Worm (Caenorhabditis elegans) whole organism, young adult: ENCODE results near the gene F21H7.3.

Experiments
- C06A6.2 ChIP-seq: fragments of 200-800 bp; sonication (Bioruptor generic); conservative IDR thresholded peaks from 2 replicates; pipeline ENCODE4 v1.3.6; 2022; ENCODE audit warnings: missing genetic modification characterization, missing compliant biosample characterization
- F33H1.4 ChIP-seq: fragments of 200-800 bp; sonication (Bioruptor generic); IDR thresholded peaks from 2 replicates; pipeline ENCODE4 v1.3.6; 2022; ENCODE audit warnings: missing genetic modification reagents, missing genetic modification characterization, missing compliant biosample characterization
- F52B5.7 ChIP-seq: sonication (generic microtip); optimal IDR thresholded peaks from 2 replicates; lab custom pipeline; 2016; ENCODE audit warnings: mild to moderate bottlenecking, missing genetic modification characterization, missing compliant biosample characterization
- F55B11.4 ChIP-seq: sonication (generic microtip); optimal IDR thresholded peaks from 2 replicates; lab custom pipeline; 2016; ENCODE audit warnings: missing compliant biosample characterization, missing genetic modification characterization, borderline replicate concordance; ENCODE audit not compliant: insufficient read depth
- K12H6.12 ChIP-seq: fragments of 200-800 bp; sonication (Bioruptor generic); optimal IDR thresholded peaks from 2 replicates; lab custom pipeline; 2018; ENCODE audit warnings: mild to moderate bottlenecking, missing genetic modification characterization, missing compliant biosample characterization
- Y53F4B.3 ChIP-seq: fragments of 200-800 bp; sonication (Bioruptor generic); IDR thresholded peaks from 2 replicates; pipeline ENCODE4 v1.3.6; 2022; ENCODE audit warnings: missing genetic modification reagents, missing genetic modification characterization, missing compliant biosample characterization
- Y67H2A.10 ChIP-seq: fragments of 200-800 bp; sonication (Bioruptor generic); conservative IDR thresholded peaks from 2 replicates; pipeline ENCODE4 v1.3.6; 2022; ENCODE audit warnings: missing genetic modification reagents, missing genetic modification characterization, missing compliant biosample characterization
- Y95B8A.8 ChIP-seq: fragments of 200-800 bp; sonication (Bioruptor generic); IDR thresholded peaks from 2 replicates; pipeline ENCODE4 v1.3.6; 2022; ENCODE audit warnings: missing genetic modification reagents, missing genetic modification characterization, missing compliant biosample characterization
- aptf-2 ChIP-seq: fragments of 200-800 bp; sonication (Bioruptor generic); conservative IDR thresholded peaks from 2 replicates; pipeline ENCODE4 v1.3.6; 2022; ENCODE audit warnings: missing genetic modification reagents, missing genetic modification characterization, missing compliant biosample characterization
- attf-5 ChIP-seq: fragments of 200-800 bp; sonication (Bioruptor generic); optimal IDR thresholded peaks from 2 replicates; lab custom pipeline; 2018; ENCODE audit warnings: mild to moderate bottlenecking, missing genetic modification characterization, missing compliant biosample characterization
- bed-1 ChIP-seq: fragments of 200-800 bp; sonication (Bioruptor generic); IDR thresholded peaks from 2 replicates; pipeline ENCODE4 v1.3.6; 2022; ENCODE audit warnings: missing genetic modification reagents, missing genetic modification characterization, missing compliant biosample characterization
- cebp-1 ChIP-seq, 2 experiments: fragments of 200-800 bp in 1 of 2; sonication (Bioruptor generic) in 1 of 2; sonication (generic microtip) in 1 of 2; IDR thresholded peaks in 1 of 2; optimal IDR thresholded peaks in 1 of 2; 2 replicates each; pipeline versions ENCODE4 v1.3.6 to Lab custom; 2017 to 2022; ENCODE audit warnings: missing compliant biosample characterization in 2 of 2, missing genetic modification characterization in 2 of 2, mild to moderate bottlenecking in 1 of 2, missing genetic modification reagents in 1 of 2, moderate library complexity in 1 of 2
- ceh-91 ChIP-seq: fragments of 200-800 bp; sonication (Bioruptor generic); IDR thresholded peaks from 2 replicates; pipeline ENCODE4 v1.3.6; 2022; ENCODE audit warnings: missing genetic modification reagents, missing genetic modification characterization, missing compliant biosample characterization
- dox-1 ChIP-seq: fragments of 200-800 bp; sonication (Bioruptor generic); IDR thresholded peaks from 2 replicates; pipeline ENCODE4 v1.3.6; 2022; ENCODE audit warnings: missing genetic modification reagents, missing genetic modification characterization, missing compliant biosample characterization
- dpff-1 ChIP-seq: sonication (generic microtip); optimal IDR thresholded peaks from 2 replicates; lab custom pipeline; 2017; ENCODE audit warnings: mild to moderate bottlenecking, missing genetic modification characterization, missing compliant biosample characterization
- efl-1 ChIP-seq: fragments of 150-350 bp; optimal IDR thresholded peaks from 2 replicates; lab custom pipeline; 2014; ENCODE audit warnings: missing biosample characterization, missing genetic modification reagents, missing genetic modification characterization
- egl-18 ChIP-seq: fragments of 200-800 bp; sonication (Bioruptor generic); IDR thresholded peaks from 2 replicates; pipeline ENCODE4 v1.3.6; 2022; ENCODE audit warnings: missing genetic modification reagents, missing genetic modification characterization, missing compliant biosample characterization
- egl-44 ChIP-seq: fragments of 200-800 bp; sonication (Bioruptor generic); IDR thresholded peaks from 2 replicates; pipeline ENCODE4 v1.3.6; 2022; ENCODE audit warnings: missing genetic modification reagents, missing genetic modification characterization, missing compliant biosample characterization
- gei-17 ChIP-seq: fragments of 200-800 bp; sonication (Bioruptor generic); optimal IDR thresholded peaks from 2 replicates; lab custom pipeline; 2018; ENCODE audit warnings: mild to moderate bottlenecking, missing genetic modification characterization, missing compliant biosample characterization
- hmg-1.2 ChIP-seq: fragments of 200-800 bp; sonication (Bioruptor generic); IDR thresholded peaks from 2 replicates; pipeline ENCODE4 v1.3.6; 2022; ENCODE audit warnings: missing genetic modification reagents, missing genetic modification characterization, missing compliant biosample characterization
- hsf-1 ChIP-seq: fragments of 200-800 bp; sonication (Bioruptor generic); IDR thresholded peaks from 2 replicates; pipeline ENCODE4 v1.3.6; 2022; ENCODE audit warnings: missing genetic modification reagents, missing genetic modification characterization, missing compliant biosample characterization
- lsy-27 ChIP-seq: sonication (generic microtip); optimal IDR thresholded peaks from 2 replicates; lab custom pipeline; 2017; ENCODE audit warnings: missing genetic modification characterization, mild to moderate bottlenecking, missing compliant biosample characterization, antibody characterized with exemption, missing genotype, borderline replicate concordance; ENCODE audit not compliant: insufficient read depth
- madf-6 ChIP-seq: fragments of 200-800 bp; sonication (Bioruptor generic); IDR thresholded peaks from 2 replicates; pipeline ENCODE4 v1.3.6; 2022; ENCODE audit warnings: missing genetic modification reagents, missing genetic modification characterization, missing compliant biosample characterization
- mxl-1 ChIP-seq: sonication (generic microtip); optimal IDR thresholded peaks from 2 replicates; lab custom pipeline; 2016; ENCODE audit warnings: missing genetic modification characterization, missing compliant biosample characterization
- nfya-2 ChIP-seq: fragments of 200-800 bp; sonication (Bioruptor generic); IDR thresholded peaks from 2 replicates; pipeline ENCODE4 v1.3.6; 2022; ENCODE audit warnings: missing genetic modification reagents, missing genetic modification characterization, missing compliant biosample characterization
- nhr-120 ChIP-seq: fragments of 200-800 bp; sonication (Bioruptor generic); IDR thresholded peaks from 2 replicates; pipeline ENCODE4 v1.3.6; 2022; ENCODE audit warnings: missing genetic modification characterization, missing compliant biosample characterization
- pha-4 ChIP-seq: fragments of 150-350 bp; sonication (generic microtip); optimal IDR thresholded peaks from 2 replicates; lab custom pipeline; 2014; ENCODE audit warnings: missing biosample characterization, missing genetic modification reagents, missing genetic modification characterization
- snpc-3.4 ChIP-seq: sonication (generic microtip); optimal IDR thresholded peaks from 2 replicates; lab custom pipeline; 2017; ENCODE audit warnings: missing genetic modification characterization, mild to moderate bottlenecking, missing compliant biosample characterization, antibody characterized with exemption, moderate library complexity, missing genotype, missing genetic modification reagents
- somi-1 ChIP-seq: fragments of 200-800 bp; sonication (Bioruptor generic); optimal IDR thresholded peaks from 2 replicates; lab custom pipeline; 2018; ENCODE audit warnings: mild to moderate bottlenecking, missing genetic modification characterization, missing compliant biosample characterization
- sptf-2 ChIP-seq: fragments of 200-800 bp; sonication (Bioruptor generic); optimal IDR thresholded peaks from 2 replicates; lab custom pipeline; 2018; ENCODE audit warnings: mild to moderate bottlenecking, missing genetic modification characterization, missing compliant biosample characterization
- unc-130 ChIP-seq: sonication (generic microtip); optimal IDR thresholded peaks from 2 replicates; lab custom pipeline; 2016; ENCODE audit warnings: missing genetic modification reagents, missing genetic modification characterization, missing compliant biosample characterization
- zfh-2 ChIP-seq: fragments of 200-800 bp; sonication (Bioruptor generic); conservative IDR thresholded peaks from 2 replicates; pipeline ENCODE4 v1.3.6; 2022; ENCODE audit warnings: missing genetic modification reagents, missing genetic modification characterization, missing compliant biosample characterization
- ztf-26 ChIP-seq: sonication (generic microtip); optimal IDR thresholded peaks from 2 replicates; lab custom pipeline; 2017; ENCODE audit warnings: missing genetic modification characterization, missing compliant biosample characterization
- ztf-3 ChIP-seq: fragments of 200-800 bp; sonication (Bioruptor generic); optimal IDR thresholded peaks from 2 replicates; lab custom pipeline; 2018; ENCODE audit warnings: mild to moderate bottlenecking, missing genetic modification characterization, missing compliant biosample characterization

The F21H7.3 gene

ce11 chrV:16213323-16213722 is 21.7 kb downstream of the F21H7.3 start:
- TF ChIP-seq efl-1 (GFP tag; lab: Kevin White, UChicago) (no peak), mxl-1 (tag; lab: Kevin White, UChicago) (no peak), C06A6.2 (peak; percentile 58; the same call in 1 of the 2 replicates), cebp-1 (GFP tag; IDR thresholded peaks at IDR 0.05; lab: Robert Waterston, UW) (no peak), cebp-1 (tag; optimal IDR thresholded peaks at IDR 0.05; lab: Kevin White, UChicago) (no peak), ztf-26 (tag; lab: Kevin White, UChicago) (peak; percentile 65), egl-44 (GFP tag; lab: Robert Waterston, UW) (no peak), somi-1 (GFP tag; lab: Kevin White, UChicago) (peak; percentile 30), snpc-3.4 (tag; lab: Kevin White, UChicago) (no peak), nhr-120 (GFP tag; lab: Robert Waterston, UW) (no peak), Y95B8A.8 (no peak)

- TF ChIP-seq aptf-2 (GFP tag; lab: Robert Waterston, UW) (no peak), gei-17 (no peak), ceh-91 (no peak), bed-1 (no peak), hsf-1 (GFP tag; lab: Robert Waterston, UW) (no peak)
These were observed 23.3 kb downstream of the F21H7.3 start for ce11 chrV:16211713-16212112.

DNA sequence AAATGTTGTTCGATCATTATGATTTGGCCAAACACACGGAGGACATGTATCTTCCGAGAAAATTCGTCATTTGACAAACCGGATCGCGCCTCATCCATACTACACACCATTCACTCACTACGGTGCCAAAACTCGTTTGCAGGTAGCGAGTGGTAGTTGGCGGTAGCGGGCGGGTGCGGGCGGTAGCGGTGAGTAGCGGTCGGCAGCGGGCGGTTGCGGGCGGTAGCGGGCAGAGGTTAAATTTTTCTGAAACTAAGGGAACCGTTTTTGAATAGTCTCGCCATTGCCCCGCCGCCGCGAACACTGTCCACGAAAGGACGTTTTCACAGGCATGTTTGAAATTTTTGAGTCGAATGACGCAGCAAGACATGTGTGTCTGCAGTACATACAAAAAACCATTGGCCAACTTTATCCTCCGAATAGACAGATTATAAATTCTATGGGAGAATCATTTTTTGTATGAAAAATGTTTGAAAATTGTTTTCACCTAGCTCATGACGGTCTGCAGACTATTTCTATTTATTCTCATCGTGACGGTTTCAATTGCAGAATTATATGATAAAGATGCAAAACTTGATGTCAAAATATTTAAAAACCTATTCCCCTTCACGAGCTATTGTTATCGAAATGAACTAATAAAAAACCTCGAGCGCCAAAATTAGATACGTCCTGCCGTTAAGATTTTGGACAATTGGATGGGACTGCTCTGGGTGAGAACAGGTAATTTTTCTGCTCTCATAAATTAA is 24.6 kb downstream of the F21H7.3 start, which contains the start of gene F11A5.16:
Gene F11A5.16, plus strand, starts transcription at position 696 of the 746 bp plus-strand sequence.
- TF ChIP-seq nfya-2 (GFP tag; lab: Robert Waterston, UW) (no peak), zfh-2 (peak; percentile 76), pha-4 (tag; lab: Kevin White, UChicago) (no peak), dpff-1 (tag; lab: Kevin White, UChicago) (no peak), lsy-27 (tag; lab: Kevin White, UChicago) (no peak), nhr-120 (GFP tag; lab: Robert Waterston, UW) (no peak)
- TF ChIP-seq, all 124 proteins: peak for 1

- TF ChIP-seq ztf-3 = no peak
- TF ChIP-seq F52B5.7 (tag; lab: Kevin White, UChicago) = no peak
- TF ChIP-seq Y53F4B.3 (GFP tag; lab: Robert Waterston, UW) = no peak
- TF ChIP-seq F55B11.4 (tag; lab: Kevin White, UChicago) = no peak
- TF ChIP-seq egl-18 (GFP tag; lab: Robert Waterston, UW) = no peak
- TF ChIP-seq pha-4 (tag; lab: Kevin White, UChicago) = no peak
- no peak for TF ChIP-seq zfh-2
- TF ChIP-seq unc-130 = no peak
- no peak for TF ChIP-seq K12H6.12 (tag; lab: Kevin White, UChicago)
- no peak for TF ChIP-seq hmg-1.2 (GFP tag; lab: Robert Waterston, UW)
- TF ChIP-seq F33H1.4 (GFP tag; lab: Robert Waterston, UW) = no peak
- TF ChIP-seq sptf-2 (GFP tag; lab: Kevin White, UChicago) = no peak
- TF ChIP-seq Y67H2A.10 (GFP tag; lab: Robert Waterston, UW) = no peak
- TF ChIP-seq attf-5 (GFP tag; lab: Kevin White, UChicago) = no peak
- no peak for TF ChIP-seq madf-6
- no peak for TF ChIP-seq ztf-26 (tag; lab: Kevin White, UChicago)
- no peak for TF ChIP-seq dox-1
These were observed 25.2 kb downstream of the F21H7.3 start, which contains the start of gene oac-15 for ce11 chrV:16209837-16210236. Gene oac-15 (minus strand): TSS chrV:16209937.
